Worm (Caenorhabditis elegans) whole organism, mixed stage, embryonic: ENCODE results near the gene mltn-11.

Experiments used
- blmp-1 ChIP-seq: fragments of 150-350 bp; optimal IDR thresholded peaks from 2 replicates; lab custom pipeline; 2014; ENCODE audit warnings: missing biosample characterization, missing genetic modification characterization
- lin-13 ChIP-seq: fragments of 150-350 bp; optimal IDR thresholded peaks from 2 replicates; lab custom pipeline; 2014; ENCODE audit warnings: missing biosample characterization, missing genetic modification characterization
- nhr-12 ChIP-seq: fragments of 150-350 bp; optimal IDR thresholded peaks from 2 replicates; lab custom pipeline; 2014; ENCODE audit warnings: missing biosample characterization, missing genetic modification characterization
- nhr-76 ChIP-seq: sonication (generic microtip); optimal IDR thresholded peaks from 2 replicates; lab custom pipeline; 2017; ENCODE audit warnings: missing biosample characterization, missing genetic modification characterization
- unc-62 ChIP-seq: fragments of 150-350 bp; optimal IDR thresholded peaks from 2 replicates; lab custom pipeline; 2014; ENCODE audit warnings: missing biosample characterization, missing genetic modification reagents, missing genetic modification characterization

ce11 chrV:16592947-16593791 is 42.8 kb upstream of the mltn-11 start:
- TF ChIP-seq nhr-76 (no peak), nhr-12 (tag; lab: Kevin White, UChicago) (no peak), unc-62 (GFP tag; lab: Kevin White, UChicago) (no peak), lin-13 (tag; lab: Kevin White, UChicago) (no peak), blmp-1 (no peak)
